Fruit fly (Drosophila melanogaster): ENCODE measurements around the gene Atg1.

- TF ChIP-seq h (optimal IDR thresholded peaks at IDR 0.05): no peak
- no peak for TF ChIP-seq Sin3A (optimal IDR thresholded peaks at IDR 0.05)
- no peak for TF ChIP-seq ttk (optimal IDR thresholded peaks at IDR 0.05)
- no peak for TF ChIP-seq Myc (optimal IDR thresholded peaks at IDR 0.05)
These were observed 27.5 kb upstream of the Atg1 start for dm6 chr3L:12832355-12832881.

Measured in Kc167 (cell line).